Worm (Caenorhabditis elegans) whole organism, young adult: ENCODE measurements around the gene srab-7.

Experiments
- B0261.1 ChIP-seq: sonication (generic microtip); optimal IDR thresholded peaks from 2 replicates; lab custom pipeline; 2016; ENCODE audit warnings: mild to moderate bottlenecking, missing genetic modification characterization, moderate library complexity, missing compliant biosample characterization
- F52B5.7 ChIP-seq: sonication (generic microtip); optimal IDR thresholded peaks from 2 replicates; lab custom pipeline; 2016; ENCODE audit warnings: mild to moderate bottlenecking, missing genetic modification characterization, missing compliant biosample characterization
- bed-2 ChIP-seq: fragments of 200-800 bp; sonication (Bioruptor generic); IDR thresholded peaks from 2 replicates; pipeline ENCODE4 v1.3.6; 2022; ENCODE audit warnings: missing genetic modification reagents, missing genetic modification characterization, missing compliant biosample characterization
- him-1 ChIP-seq: sonication (generic microtip); optimal IDR thresholded peaks from 2 replicates; lab custom pipeline; 2016; ENCODE audit warnings: missing genotype, missing genetic modification reagents, missing genetic modification characterization, missing compliant biosample characterization
- lag-1 ChIP-seq: fragments of 200-800 bp; sonication (Bioruptor generic); IDR thresholded peaks from 2 replicates; pipeline ENCODE4 v1.3.6; 2022; ENCODE audit warnings: missing genetic modification reagents, missing genetic modification characterization, missing compliant biosample characterization
- lin-35 ChIP-seq, 3 experiments: fragments of 150-350 bp in 2 of 3; sonication (generic microtip) in 1 of 3; optimal IDR thresholded peaks; 2 replicates each; lab custom pipeline; 2014 to 2018; ENCODE audit warnings: missing biosample characterization in 3 of 3, missing genetic modification characterization in 3 of 3, missing genetic modification reagents in 3 of 3
- nfyb-1 ChIP-seq: fragments of 200-800 bp; sonication (Bioruptor generic); IDR thresholded peaks from 2 replicates; pipeline ENCODE4 v1.3.6; 2022; ENCODE audit warnings: missing genetic modification reagents, missing genetic modification characterization, missing compliant biosample characterization
- nhr-80 ChIP-seq: sonication (generic microtip); optimal IDR thresholded peaks from 2 replicates; lab custom pipeline; 2016; ENCODE audit warnings: missing genetic modification characterization, missing compliant biosample characterization
- snpc-4 ChIP-seq, 5 experiments: fragments of 150-350 bp in 1 of 5; sonication (generic microtip) in 4 of 5; optimal IDR thresholded peaks; 2 replicates each; lab custom pipeline; 2014 to 2018; ENCODE audit warnings: missing genetic modification characterization in 5 of 5, missing biosample characterization in 3 of 5, antibody characterized with exemption in 2 of 5, mild to moderate bottlenecking in 2 of 5, missing compliant biosample characterization in 2 of 5, missing genotype in 2 of 5, moderate library complexity in 2 of 5, missing genetic modification reagents in 1 of 5
- unc-130 ChIP-seq: sonication (generic microtip); optimal IDR thresholded peaks from 2 replicates; lab custom pipeline; 2016; ENCODE audit warnings: missing genetic modification reagents, missing genetic modification characterization, missing compliant biosample characterization

DNA sequence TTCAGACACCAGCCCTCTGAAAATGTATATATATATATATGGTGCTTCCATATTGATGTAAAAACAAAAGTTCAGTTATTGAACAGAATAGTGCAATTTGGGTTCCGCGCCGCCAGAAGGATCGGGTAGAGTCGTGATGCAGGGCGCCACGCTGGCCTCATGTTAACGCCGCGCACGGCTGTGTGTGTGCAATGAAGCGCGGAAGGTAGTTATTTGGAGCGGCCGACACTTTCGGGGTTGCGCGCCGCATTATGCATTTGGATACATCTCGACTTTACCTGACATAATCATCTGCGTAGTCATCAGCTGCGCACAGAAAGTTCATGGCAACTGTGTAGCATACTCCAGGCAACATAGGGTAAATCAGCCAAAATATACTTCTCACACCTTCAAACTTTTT lies 48.2 kb downstream of the srab-7 start:
- TF ChIP-seq nfyb-1 (GFP tag; lab: Robert Waterston, UW) (no peak), snpc-4 (GFP tag; optimal IDR thresholded peaks at IDR 0.05; lab: Kevin White, UChicago) (peak; percentile 21), snpc-4 (tag; optimal IDR thresholded peaks at IDR 0.05; lab: Kevin White, UChicago) (peak in 1 of 4 experiments; percentile 91), unc-130 (GFP tag; lab: Kevin White, UChicago) (no peak), lag-1 (no peak), B0261.1 (tag; lab: Kevin White, UChicago) (no peak), nhr-80 (tag; lab: Kevin White, UChicago) (no peak), bed-2 (GFP tag; lab: Robert Waterston, UW) (no peak), him-1 (no peak), F52B5.7 (tag; lab: Kevin White, UChicago) (no peak), lin-35 (GFP tag; optimal IDR thresholded peaks at IDR 0.05; lab: Kevin White, UChicago) (no peak)
